2 fruit fly cellular contexts compared by ENCODE assay signal in the genomic region with DNA sequence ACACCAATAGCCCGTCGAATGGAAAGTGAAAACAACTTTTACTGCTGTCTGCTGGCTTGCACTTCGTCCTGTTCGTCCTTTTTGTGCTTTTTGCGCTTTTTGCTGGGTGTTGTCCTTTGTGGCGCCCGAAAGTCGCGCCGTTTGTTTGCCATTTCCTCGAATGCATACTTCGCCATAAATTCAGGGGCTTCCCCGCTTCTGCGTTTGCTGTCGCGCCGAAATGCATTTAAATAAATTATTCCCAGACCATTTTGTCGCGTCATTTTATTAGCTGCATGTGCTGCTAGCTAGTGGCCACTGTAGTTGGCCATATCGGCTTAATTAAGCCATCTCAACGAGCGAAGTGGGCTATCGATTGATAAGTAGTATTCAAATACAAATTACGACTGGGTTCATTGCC.
TF ChIP-seq lines count a peak whose summit lies in the region.

No protein-coding gene starts in this region.

- no peak for TF ChIP-seq CTCF in whole organism, embryonic (GFP tag; optimal IDR thresholded peaks at IDR 0.05; lab: Kevin White, UChicago)

TF ChIP-seq in whole organism, embryonic, 481 proteins besides CTCF, POLR2A, EP300 and RAD21:
- TF ChIP-seq CrebB (tag; optimal IDR thresholded peaks at IDR 0.05; lab: Kevin White, UChicago) = no peak
- TF ChIP-seq sr (GFP tag; IDR thresholded peaks at IDR 0.05; lab: Robert Waterston, UW) = no peak
- TF ChIP-seq Mes4 (GFP tag; optimal IDR thresholded peaks at IDR 0.05; lab: Kevin White, UChicago) = no peak
- TF ChIP-seq Med (GFP tag; lab: Kevin White, UChicago) = peak; percentile 13
- no peak for TF ChIP-seq hth (optimal IDR thresholded peaks at IDR 0.05; lab: Kevin White, UChicago)
- 0 out of 3 replicates have a peak, but pooled peaks have one; percentile 22 for TF ChIP-seq H15 (GFP tag; IDR thresholded peaks at IDR 0.05; lab: Robert Waterston, UW)
- no peak for TF ChIP-seq Fer2 (tag; optimal IDR thresholded peaks at IDR 0.05; lab: Kevin White, UChicago)
- TF ChIP-seq emc (GFP tag; optimal IDR thresholded peaks at IDR 0.05; lab: Kevin White, UChicago) = no peak
- 0 out of 2 replicates have a peak, but pooled peaks have one; percentile 10 for TF ChIP-seq CG4404 (GFP tag; IDR thresholded peaks at IDR 0.05; lab: Robert Waterston, UW)
- no peak for TF ChIP-seq CG5180 (GFP tag; optimal IDR thresholded peaks at IDR 0.05; lab: Kevin White, UChicago)
TF ChIP-seq in whole organism, embryonic: peak in this region for 3.

TF ChIP-seq in whole organism, wandering third instar larva, 38 proteins besides CTCF, POLR2A, EP300 and RAD21:
- no peak for TF ChIP-seq brk (GFP tag; optimal IDR thresholded peaks at IDR 0.05; lab: Kevin White, UChicago)
- no peak for TF ChIP-seq fru (GFP tag; optimal IDR thresholded peaks at IDR 0.05; lab: Kevin White, UChicago)
- TF ChIP-seq Rel (GFP tag; optimal IDR thresholded peaks at IDR 0.05; lab: Kevin White, UChicago) = no peak
- peak; percentile 95 for TF ChIP-seq Rel (tag; optimal IDR thresholded peaks at IDR 0.05; lab: Kevin White, UChicago)
- no peak for TF ChIP-seq Myc (optimal IDR thresholded peaks at IDR 0.05; lab: Kevin White, UChicago)
- no peak for TF ChIP-seq lola (GFP tag; optimal IDR thresholded peaks at IDR 0.05; lab: Kevin White, UChicago)
- TF ChIP-seq Hr78 (GFP tag; optimal IDR thresholded peaks at IDR 0.05; lab: Kevin White, UChicago) = no peak
TF ChIP-seq in whole organism, wandering third instar larva: peak in this region for 1.
